Fruit fly (Drosophila melanogaster) whole organism, embryonic: Measurements from ENCODE around the gene CG31191.

Experiments
- BtbVII ChIP-seq: fragments of 200-800 bp; sonication (Bioruptor generic); optimal IDR thresholded peaks from 3 replicates; lab custom pipeline; 2017; ENCODE audit warnings: missing biosample characterization, mild to moderate bottlenecking, missing genetic modification characterization
- CG10431 ChIP-seq: fragments of 200-800 bp; sonication (Bioruptor generic); optimal IDR thresholded peaks from 3 replicates; lab custom pipeline; 2018; ENCODE audit warnings: missing biosample characterization, mild to moderate bottlenecking, missing genetic modification characterization
- CG10543 ChIP-seq: fragments of 200-800 bp; sonication (Bioruptor generic); optimal IDR thresholded peaks from 3 replicates; lab custom pipeline; 2017; ENCODE audit warnings: missing biosample characterization, mild to moderate bottlenecking, missing genetic modification characterization, moderate library complexity
- CG12659 ChIP-seq: fragments of 200-800 bp; sonication (Bioruptor generic); optimal IDR thresholded peaks from 3 replicates; lab custom pipeline; 2017; ENCODE audit warnings: mild to moderate bottlenecking, missing biosample characterization, missing genetic modification reagents, missing genetic modification characterization
- CG13894 ChIP-seq: fragments of 200-800 bp; sonication (Bioruptor generic); optimal IDR thresholded peaks from 3 replicates; lab custom pipeline; 2018; ENCODE audit warnings: missing biosample characterization, mild to moderate bottlenecking, missing genetic modification characterization, moderate library complexity
- CG17186 ChIP-seq: fragments of 200-800 bp; sonication (Bioruptor generic); optimal IDR thresholded peaks from 3 replicates; lab custom pipeline; 2017; ENCODE audit warnings: missing biosample characterization, missing genetic modification reagents, missing genetic modification characterization
- CG17385 ChIP-seq: fragments of 200-800 bp; sonication (Bioruptor generic); optimal IDR thresholded peaks from 3 replicates; lab custom pipeline; 2018; ENCODE audit warnings: missing biosample characterization, mild to moderate bottlenecking, missing genetic modification characterization
- CG17612 ChIP-seq: fragments of 200-800 bp; sonication (Bioruptor generic); IDR thresholded peaks from 2 replicates; pipeline ENCODE4 v1.3.6; 2022; ENCODE audit warnings: missing biosample characterization, missing genetic modification characterization
- CG18599 ChIP-seq: fragments of 200-800 bp; sonication (Bioruptor generic); optimal IDR thresholded peaks from 3 replicates; lab custom pipeline; 2017; ENCODE audit warnings: missing biosample characterization, missing genetic modification characterization, mild to moderate bottlenecking, moderate library complexity, missing genetic modification reagents
- CG31365 ChIP-seq: fragments of 200-800 bp; sonication (Bioruptor generic); optimal IDR thresholded peaks from 2 replicates; lab custom pipeline; 2018; ENCODE audit warnings: missing biosample characterization, mild to moderate bottlenecking, missing genetic modification characterization
- CG34376 ChIP-seq: fragments of 200-800 bp; sonication (Bioruptor generic); optimal IDR thresholded peaks from 2 replicates; lab custom pipeline; 2018; ENCODE audit warnings: missing biosample characterization, mild to moderate bottlenecking, missing genetic modification characterization
- CG5953 ChIP-seq: fragments of 200-800 bp; sonication (Bioruptor generic); IDR thresholded peaks from 2 replicates; pipeline ENCODE4 v1.3.6; 2022; ENCODE audit warnings: missing biosample characterization, missing genetic modification characterization
- CG7963 ChIP-seq: fragments of 200-800 bp; sonication (Bioruptor generic); IDR thresholded peaks from 3 replicates; pipeline ENCODE4 v1.3.6; 2022; ENCODE audit warnings: missing biosample characterization, missing genetic modification characterization; ENCODE audit not compliant: partially characterized antibody
- CoRest ChIP-seq: fragments of 200-800 bp; sonication (Bioruptor generic); optimal IDR thresholded peaks from 3 replicates; lab custom pipeline; 2018; ENCODE audit warnings: missing biosample characterization, mild to moderate bottlenecking, missing genetic modification characterization, moderate library complexity
- Dip3 ChIP-seq: fragments of 200-800 bp; sonication (Bioruptor generic); optimal IDR thresholded peaks from 3 replicates; lab custom pipeline; 2016; ENCODE audit warnings: missing biosample characterization, missing genetic modification characterization
- Fer2 ChIP-seq: fragments of 200-800 bp; sonication (Bioruptor generic); optimal IDR thresholded peaks from 2 replicates; lab custom pipeline; 2018; ENCODE audit warnings: missing biosample characterization, mild to moderate bottlenecking, missing genetic modification characterization, moderate library complexity
- GATAe ChIP-seq: fragments of 200-800 bp; sonication (Bioruptor generic); conservative IDR thresholded peaks from 2 replicates; pipeline ENCODE4 v1.3.6; 2022; ENCODE audit warnings: missing biosample characterization, missing genetic modification characterization
- Hey ChIP-seq: fragments of 200-800 bp; sonication (Bioruptor generic); optimal IDR thresholded peaks from 3 replicates; lab custom pipeline; 2018; ENCODE audit warnings: missing biosample characterization, mild to moderate bottlenecking, missing genetic modification characterization
- HmgZ ChIP-seq: fragments of 200-800 bp; sonication (Bioruptor generic); optimal IDR thresholded peaks from 2 replicates; lab custom pipeline; 2018; ENCODE audit warnings: missing biosample characterization, mild to moderate bottlenecking, missing genetic modification characterization
- Hmr ChIP-seq: fragments of 200-800 bp; sonication (Bioruptor generic); optimal IDR thresholded peaks from 3 replicates; lab custom pipeline; 2017; ENCODE audit warnings: mild to moderate bottlenecking, missing biosample characterization, missing genetic modification reagents, missing genetic modification characterization
- Hmx ChIP-seq: fragments of 200-800 bp; sonication (Bioruptor generic); optimal IDR thresholded peaks from 2 replicates; lab custom pipeline; 2016; ENCODE audit warnings: missing biosample characterization, missing genetic modification characterization
- Med ChIP-seq: fragments of 200-800 bp; sonication (Bioruptor generic); peaks from one replicate; lab custom pipeline; 2016; ENCODE audit warnings: missing biosample characterization, missing genetic modification characterization, mild to moderate bottlenecking, inconsistent platforms, moderate library complexity
- Meics ChIP-seq: fragments of 200-800 bp; sonication (Bioruptor generic); optimal IDR thresholded peaks from 2 replicates; lab custom pipeline; 2017; ENCODE audit warnings: missing biosample characterization, mild to moderate bottlenecking, missing genetic modification characterization
- PHDP ChIP-seq: fragments of 200-800 bp; sonication (Bioruptor generic); optimal IDR thresholded peaks from 3 replicates; lab custom pipeline; 2018; ENCODE audit warnings: missing biosample characterization, mild to moderate bottlenecking, missing genetic modification characterization, moderate library complexity
- Pdp1 ChIP-seq, 2 experiments: fragments of 200-800 bp; sonication (Bioruptor generic); optimal IDR thresholded peaks; 3 replicates each; lab custom pipeline; 2016; ENCODE audit warnings: missing biosample characterization in 2 of 2, missing genetic modification characterization in 2 of 2, mild to moderate bottlenecking in 1 of 2, moderate library complexity in 1 of 2
- Taf1 ChIP-seq: fragments of 200-800 bp; sonication (Bioruptor generic); IDR thresholded peaks from 2 replicates; pipeline ENCODE4 v1.3.6; 2022; ENCODE audit warnings: missing biosample characterization, missing genetic modification characterization
- Vsx1 ChIP-seq: fragments of 200-800 bp; sonication (Bioruptor generic); optimal IDR thresholded peaks from 2 replicates; lab custom pipeline; 2017; ENCODE audit warnings: missing biosample characterization, mild to moderate bottlenecking, missing genetic modification characterization, missing genetic modification reagents
- abd-A ChIP-seq: fragments of 200-800 bp; sonication (Bioruptor generic); optimal IDR thresholded peaks from 3 replicates; lab custom pipeline; 2019; ENCODE audit warnings: missing biosample characterization, mild to moderate bottlenecking, missing genetic modification characterization, moderate library complexity
- ash1 ChIP-seq: fragments of 200-800 bp; sonication (Bioruptor generic); optimal IDR thresholded peaks from 2 replicates; lab custom pipeline; 2018; ENCODE audit warnings: missing biosample characterization, mild to moderate bottlenecking, missing genetic modification characterization
- chif ChIP-seq, 2 experiments: fragments of 200-800 bp; sonication (Bioruptor generic); optimal IDR thresholded peaks; 3 replicates each; lab custom pipeline; 2016; ENCODE audit warnings: missing biosample characterization in 2 of 2, missing genetic modification characterization in 2 of 2
- cwo ChIP-seq: fragments of 200-800 bp; sonication (Bioruptor generic); optimal IDR thresholded peaks from 3 replicates; lab custom pipeline; 2017; ENCODE audit warnings: missing biosample characterization, missing genetic modification characterization, mild to moderate bottlenecking, moderate library complexity, missing genetic modification reagents
- dan ChIP-seq: fragments of 200-800 bp; sonication (Bioruptor generic); IDR thresholded peaks from 2 replicates; pipeline ENCODE4 v1.3.6; 2022; ENCODE audit warnings: missing biosample characterization, missing genetic modification characterization
- exex ChIP-seq: fragments of 200-800 bp; sonication (Bioruptor generic); optimal IDR thresholded peaks from 4 replicates; lab custom pipeline; 2018; ENCODE audit warnings: missing biosample characterization, mild to moderate bottlenecking, missing genetic modification characterization, moderate library complexity
- fru ChIP-seq: fragments of >200 bp; optimal IDR thresholded peaks from 2 replicates; lab custom pipeline; 2017
- gem ChIP-seq: fragments of 200-800 bp; sonication (Bioruptor generic); optimal IDR thresholded peaks from 2 replicates; lab custom pipeline; 2019; ENCODE audit warnings: missing biosample characterization, mild to moderate bottlenecking, missing genetic modification characterization, moderate library complexity
- grn ChIP-seq: fragments of 200-800 bp; sonication (Bioruptor generic); optimal IDR thresholded peaks from 3 replicates; lab custom pipeline; 2017; ENCODE audit warnings: missing biosample characterization, missing genetic modification characterization
- gro ChIP-seq: fragments of 200-800 bp; sonication (Bioruptor generic); optimal IDR thresholded peaks from 2 replicates; lab custom pipeline; 2016; ENCODE audit warnings: missing biosample characterization, missing genetic modification characterization
- hbn ChIP-seq: fragments of 200-800 bp; sonication (Bioruptor generic); IDR thresholded peaks from 2 replicates; pipeline ENCODE4 v1.3.6; 2022; ENCODE audit warnings: missing biosample characterization, missing genetic modification characterization; ENCODE audit not compliant: partially characterized antibody
- lab ChIP-seq: fragments of 200-800 bp; sonication (Bioruptor generic); optimal IDR thresholded peaks from 3 replicates; lab custom pipeline; 2017; ENCODE audit warnings: missing biosample characterization, missing genetic modification characterization, mild to moderate bottlenecking, moderate library complexity, missing genetic modification reagents
- mirr ChIP-seq: fragments of 200-800 bp; sonication (Bioruptor generic); optimal IDR thresholded peaks from 3 replicates; lab custom pipeline; 2018; ENCODE audit warnings: missing biosample characterization, mild to moderate bottlenecking, missing genetic modification characterization
- pfk ChIP-seq: fragments of 200-800 bp; sonication (Bioruptor generic); optimal IDR thresholded peaks from 2 replicates; lab custom pipeline; 2018; ENCODE audit warnings: missing biosample characterization, mild to moderate bottlenecking, missing genetic modification characterization, moderate library complexity
- pnt ChIP-seq: fragments of 200-800 bp; sonication (Bioruptor generic); optimal IDR thresholded peaks from 3 replicates; lab custom pipeline; 2016; ENCODE audit warnings: missing biosample characterization, missing genetic modification characterization
- rib ChIP-seq: fragments of 200-800 bp; sonication (Bioruptor generic); IDR thresholded peaks from 2 replicates; pipeline ENCODE4 v1.3.6; 2022; ENCODE audit warnings: missing biosample characterization, missing genetic modification characterization
- run ChIP-seq: fragments of 200-800 bp; sonication (Bioruptor generic); optimal IDR thresholded peaks from 3 replicates; lab custom pipeline; 2018; ENCODE audit warnings: missing biosample characterization, mild to moderate bottlenecking, missing genetic modification characterization
- sens ChIP-seq: fragments of 200-800 bp; sonication (Bioruptor generic); peaks from one replicate; lab custom pipeline; 2016; ENCODE audit warnings: missing biosample characterization, missing genetic modification characterization
- sna ChIP-seq: fragments of 200-800 bp; sonication (Bioruptor generic); IDR thresholded peaks from 2 replicates; pipeline ENCODE4 v1.3.6; 2022; ENCODE audit warnings: missing biosample characterization, missing genetic modification characterization; ENCODE audit not compliant: partially characterized antibody
- sug ChIP-seq: fragments of 200-800 bp; optimal IDR thresholded peaks from 2 replicates; lab custom pipeline; 2019; ENCODE audit warnings: missing biosample characterization, mild to moderate bottlenecking, missing genetic modification characterization, moderate library complexity
- tap ChIP-seq: fragments of 200-800 bp; optimal IDR thresholded peaks from 3 replicates; lab custom pipeline; 2019; ENCODE audit warnings: missing biosample characterization, mild to moderate bottlenecking, missing genetic modification characterization, moderate library complexity
- unpg ChIP-seq: fragments of 200-800 bp; sonication (Bioruptor generic); optimal IDR thresholded peaks from 3 replicates; lab custom pipeline; 2018; ENCODE audit warnings: missing biosample characterization, mild to moderate bottlenecking, missing genetic modification characterization, moderate library complexity

The CG31191 gene

dm6 chr3R:20987836-20988235 lies 42.5 kb upstream of the CG31191 start, which contains the start of gene CG43446:
TSS of gene CG43446 (minus strand) at chr3R:20987936.
- TF ChIP-seq tap (tag; lab: Kevin White, UChicago) = no peak
- TF ChIP-seq Meics (GFP tag; lab: Kevin White, UChicago) = peak; percentile 72
- TF ChIP-seq CoRest (tag; lab: Kevin White, UChicago) = no peak
- TF ChIP-seq fru (lab: Kevin White, UChicago) = no peak
- peak; percentile 9 for TF ChIP-seq gem
- no peak for TF ChIP-seq Fer2 (tag; lab: Kevin White, UChicago)
- no peak for TF ChIP-seq ash1 (GFP tag; lab: Kevin White, UChicago)

dm6 chr3R:20985592-20985991 lies 40.3 kb upstream of the CG31191 start:
- TF ChIP-seq sna (no peak), mirr (GFP tag; lab: Kevin White, UChicago) (peak; percentile 96), CG7963 (GFP tag; lab: Robert Waterston, UW) (no peak), HmgZ (tag; lab: Kevin White, UChicago) (peak; percentile 14), cwo (GFP tag; lab: Kevin White, UChicago) (peak; percentile 28), sug (tag; lab: Kevin White, UChicago) (peak; percentile 88), gro (peak; percentile 45), BtbVII (GFP tag; lab: Kevin White, UChicago) (peak; percentile 93), CG34376 (GFP tag; lab: Kevin White, UChicago) (peak; percentile 95), dan (no peak), CG31365 (tag; lab: Kevin White, UChicago) (no peak), Dip3 (no peak), Vsx1 (GFP tag; lab: Kevin White, UChicago) (peak; percentile 4), Med (GFP tag; lab: Kevin White, UChicago) (peak; percentile 6), exex (peak; percentile 97), Pdp1 (GFP tag; optimal IDR thresholded peaks at IDR 0.05; lab: Kevin White, UChicago) (peak in 1 of 2 experiments; percentile 75), Hmx (GFP tag; lab: Kevin White, UChicago) (no peak), CG10431 (GFP tag; lab: Kevin White, UChicago) (peak; percentile 53), lab (peak; percentile 2), rib (GFP tag; lab: Robert Waterston, UW) (0 out of 2 replicates have a peak, but pooled peaks have one; percentile 17), pnt (no peak), grn (peak; percentile 99), GATAe (GFP tag; lab: Robert Waterston, UW) (peak; percentile 71), PHDP (tag; lab: Kevin White, UChicago) (no peak), Hey (tag; lab: Kevin White, UChicago) (peak; percentile 13), CG12659 (GFP tag; lab: Kevin White, UChicago) (no peak), CG10543 (GFP tag; lab: Kevin White, UChicago) (peak; percentile 21), CG18599 (GFP tag; lab: Kevin White, UChicago) (peak; percentile 38), pfk (no peak)

- TF ChIP-seq unpg (GFP tag; lab: Kevin White, UChicago) (no peak), CG13894 (tag; lab: Kevin White, UChicago) (peak; percentile 97), CG5953 (GFP tag; lab: Robert Waterston, UW) (no peak), CG18599 (GFP tag; lab: Kevin White, UChicago) (no peak), run (tag; lab: Kevin White, UChicago) (no peak), CG17385 (no peak), Taf1 (no peak), sens (GFP tag; lab: Kevin White, UChicago) (no peak), CG17186 (GFP tag; lab: Kevin White, UChicago) (no peak), mirr (GFP tag; lab: Kevin White, UChicago) (peak; percentile 1), CG17612 (no peak), abd-A (tag; lab: Kevin White, UChicago) (peak; percentile 82), Hmr (GFP tag; lab: Kevin White, UChicago) (no peak), chif (GFP tag; optimal IDR thresholded peaks at IDR 0.05; lab: Kevin White, UChicago) (no peak), hbn (no peak)
Observed at dm6 chr3R:20984902-20985301, 39.6 kb upstream of the CG31191 start.
